Worm (Caenorhabditis elegans): ENCODE data around the gene ptr-13.

ptr-13 gene

DNA sequence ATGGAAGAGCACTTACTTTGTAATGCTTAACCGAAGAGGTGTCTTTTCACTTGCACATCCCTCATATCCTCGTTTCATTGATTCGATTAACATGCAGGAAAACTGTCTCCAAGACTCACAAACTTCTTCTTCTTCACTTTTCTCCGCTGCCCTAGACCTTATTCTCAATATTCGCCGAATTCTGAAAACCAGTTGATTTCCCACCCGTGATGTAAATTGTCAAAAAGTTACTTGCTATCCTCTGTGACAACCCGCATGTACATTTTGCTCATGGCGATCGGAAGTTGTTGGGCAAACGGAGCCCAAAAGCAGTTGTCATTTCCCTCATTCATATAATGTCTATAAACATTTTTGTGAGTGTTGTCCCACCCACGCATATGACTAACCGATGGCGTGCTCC lies 51.9 kb downstream of the ptr-13 start:
- no peak for TF ChIP-seq hmbx-1 (tag; optimal IDR thresholded peaks at IDR 0.05)
- TF ChIP-seq ama-1 (optimal IDR thresholded peaks at IDR 0.05) = no peak
- TF ChIP-seq flt-1 (GFP tag; IDR thresholded peaks at IDR 0.05) = no peak
- TF ChIP-seq tbx-37 (GFP tag; conservative IDR thresholded peaks at IDR 0.05) = no peak
- no peak for TF ChIP-seq ceh-36 (tag; optimal IDR thresholded peaks at IDR 0.05)
- TF ChIP-seq tbx-11 (GFP tag; IDR thresholded peaks at IDR 0.05) = no peak

DNA sequence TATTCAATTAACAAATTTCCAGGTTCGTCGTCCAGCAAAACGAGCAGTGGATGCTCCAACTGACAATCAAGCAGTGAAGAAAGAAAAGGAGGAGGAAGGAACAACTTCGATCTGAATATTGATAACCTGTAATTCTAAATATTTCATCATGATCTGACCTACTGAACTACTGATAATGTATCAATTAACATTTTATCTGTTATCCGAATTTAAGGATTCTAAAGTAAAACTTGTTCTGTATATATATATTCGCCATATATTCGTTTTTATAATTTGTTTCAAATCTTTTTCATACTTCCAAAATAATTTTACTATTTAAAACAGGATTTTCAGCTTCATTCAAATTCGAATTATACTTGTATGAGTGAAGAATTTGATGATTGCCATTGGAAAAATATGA lies 54.5 kb downstream of the ptr-13 start, which contains the start of gene apc-17:
Gene apc-17 (plus strand): TSS at position 301 of the 400 bp plus-strand sequence.
- no peak for TF ChIP-seq hnd-1 (tag; optimal IDR thresholded peaks at IDR 0.05)
- TF ChIP-seq ets-7 (tag; optimal IDR thresholded peaks at IDR 0.05) = no peak
- no peak for TF ChIP-seq ceh-13 (GFP tag; optimal IDR thresholded peaks at IDR 0.05)
- no peak for TF ChIP-seq tbx-37 (GFP tag; conservative IDR thresholded peaks at IDR 0.05)
